Fruit fly (Drosophila melanogaster) whole organism, wandering third instar larva: Measurements from ENCODE around the gene CG8420.

Experiments used
- Abd-B ChIP-seq: fragments of >200 bp; optimal IDR thresholded peaks from 2 replicates; lab custom pipeline; 2017; ENCODE audit warnings: missing biosample characterization, missing genetic modification characterization
- CG32264 ChIP-seq: fragments of 200-800 bp; sonication (Bioruptor generic); optimal IDR thresholded peaks from 2 replicates; lab custom pipeline; 2016; ENCODE audit warnings: missing biosample characterization, missing genetic modification characterization
- CG9705 ChIP-seq: fragments of 200-800 bp; sonication (Bioruptor generic); optimal IDR thresholded peaks from 2 replicates; lab custom pipeline; 2018; ENCODE audit warnings: missing biosample characterization, mild to moderate bottlenecking, missing genetic modification characterization
- CrebA ChIP-seq: fragments of 200-800 bp; sonication (Bioruptor generic); optimal IDR thresholded peaks from 2 replicates; lab custom pipeline; 2016; ENCODE audit warnings: missing biosample characterization, mild to moderate bottlenecking, missing genetic modification characterization, borderline replicate concordance
- Dfd ChIP-seq: fragments of >200 bp; optimal IDR thresholded peaks from 2 replicates; lab custom pipeline; 2017; ENCODE audit warnings: missing biosample characterization, missing genetic modification characterization
- Dif ChIP-seq: fragments of 200-275, 200-300 bp; sonication (Bioruptor generic); optimal IDR thresholded peaks from 2 replicates; lab custom pipeline; 2018; ENCODE audit warnings: missing biosample characterization, missing genetic modification characterization; ENCODE audit not compliant: partially characterized antibody
- GATAd ChIP-seq: sonication (Bioruptor generic); optimal IDR thresholded peaks from 2 replicates; lab custom pipeline; 2016; ENCODE audit warnings: missing biosample characterization, missing genetic modification characterization
- HLH106 ChIP-seq: fragments of 200-800 bp; optimal IDR thresholded peaks from 3 replicates; lab custom pipeline; 2019; ENCODE audit warnings: missing biosample characterization, mild to moderate bottlenecking, missing genetic modification characterization, moderate library complexity
- Hnf4 ChIP-seq: fragments of 200-800 bp; sonication (Bioruptor generic); optimal IDR thresholded peaks from 2 replicates; lab custom pipeline; 2016; ENCODE audit warnings: missing biosample characterization, mild to moderate bottlenecking, missing genetic modification characterization
- Hr78 ChIP-seq: fragments of >200 bp; optimal IDR thresholded peaks from 2 replicates; lab custom pipeline; 2017; ENCODE audit warnings: missing biosample characterization, missing genetic modification characterization
- Hr83 ChIP-seq: fragments of 200-300 bp; sonication (Bioruptor generic); optimal IDR thresholded peaks from 2 replicates; lab custom pipeline; 2016; ENCODE audit warnings: missing biosample characterization, mild to moderate bottlenecking, missing genetic modification characterization, moderate library complexity; ENCODE audit not compliant: poor library complexity, severe bottlenecking
- Jra ChIP-seq: sonication (Bioruptor generic); optimal IDR thresholded peaks from 2 replicates; lab custom pipeline; 2016; ENCODE audit warnings: missing biosample characterization, missing genetic modification characterization
- Mio ChIP-seq: sonication (Bioruptor generic); optimal IDR thresholded peaks from 2 replicates; lab custom pipeline; 2016; ENCODE audit warnings: missing biosample characterization, missing genetic modification characterization
- Myc ChIP-seq: fragments of >200 bp; optimal IDR thresholded peaks from 2 replicates; lab custom pipeline; 2017
- N ChIP-seq: fragments of >200 bp; optimal IDR thresholded peaks from 2 replicates; lab custom pipeline; 2018; ENCODE audit warnings: missing biosample characterization, missing external identifiers, missing genetic modification characterization
- OdsH ChIP-seq: fragments of 200-800 bp; sonication (Bioruptor generic); optimal IDR thresholded peaks from 2 replicates; lab custom pipeline; 2016; ENCODE audit warnings: missing biosample characterization, mild to moderate bottlenecking, missing genetic modification characterization
- Rel ChIP-seq, 2 experiments: fragments of 200-800 bp; sonication (Bioruptor generic) in 1 of 2; optimal IDR thresholded peaks; 2 replicates in 1 of 2; 3 replicates in 1 of 2; lab custom pipeline; 2016 to 2019; ENCODE audit warnings: mild to moderate bottlenecking in 2 of 2, missing biosample characterization in 2 of 2, missing genetic modification characterization in 2 of 2, moderate library complexity in 1 of 2
- Sp1 ChIP-seq: fragments of 200-800 bp; sonication (Bioruptor generic); optimal IDR thresholded peaks from 3 replicates; lab custom pipeline; 2019; ENCODE audit warnings: missing biosample characterization, mild to moderate bottlenecking, missing genetic modification characterization, moderate library complexity
- Vsx2 ChIP-seq: fragments of 200-300, 225-300 bp; sonication (Bioruptor generic); optimal IDR thresholded peaks from 2 replicates; lab custom pipeline; 2018; ENCODE audit warnings: missing biosample characterization, missing genetic modification characterization; ENCODE audit not compliant: partially characterized antibody
- br ChIP-seq: fragments of 200-800 bp; sonication (Bioruptor generic); optimal IDR thresholded peaks from 2 replicates; lab custom pipeline; 2016; ENCODE audit warnings: missing biosample characterization, missing genetic modification characterization
- brk ChIP-seq: fragments of 200-800 bp; sonication (Bioruptor generic); optimal IDR thresholded peaks from 2 replicates; lab custom pipeline; 2016; ENCODE audit warnings: missing biosample characterization, mild to moderate bottlenecking, missing genetic modification characterization
- dl ChIP-seq, 2 experiments: fragments of 175-275, 200-275 bp in 1 of 2; fragments of 200-275 bp in 1 of 2; sonication (Bioruptor generic); optimal IDR thresholded peaks; lab custom pipeline; 2018; ENCODE audit warnings: mild to moderate bottlenecking in 2 of 2, missing biosample characterization in 2 of 2, missing genetic modification characterization in 2 of 2, moderate library complexity in 2 of 2; ENCODE audit not compliant: partially characterized antibody in 2 of 2, insufficient read depth in 1 of 2
- dmrt93B ChIP-seq: fragments of 200-800 bp; sonication (Bioruptor generic); optimal IDR thresholded peaks from 2 replicates; lab custom pipeline; 2018; ENCODE audit warnings: missing biosample characterization, mild to moderate bottlenecking, missing genetic modification characterization
- dsf ChIP-seq: sonication (Bioruptor generic); optimal IDR thresholded peaks from 2 replicates; lab custom pipeline; 2016; ENCODE audit warnings: missing biosample characterization, missing genetic modification characterization, borderline replicate concordance
- ey ChIP-seq: fragments of 200-800 bp; sonication (Bioruptor generic); optimal IDR thresholded peaks from 2 replicates; lab custom pipeline; 2016; ENCODE audit warnings: missing biosample characterization, missing genetic modification characterization
- foxo ChIP-seq, 2 experiments: fragments of 200-800 bp; sonication (Bioruptor generic); optimal IDR thresholded peaks; 2 replicates in 1 of 2; 3 replicates in 1 of 2; lab custom pipeline; 2016 to 2017; ENCODE audit warnings: missing biosample characterization in 2 of 2, missing genetic modification characterization in 2 of 2
- fru ChIP-seq: fragments of 200-800 bp; sonication (Bioruptor generic); optimal IDR thresholded peaks from 3 replicates; lab custom pipeline; 2016; ENCODE audit warnings: missing biosample characterization, mild to moderate bottlenecking, missing genetic modification characterization
- h ChIP-seq: fragments of 200-800 bp; sonication (Bioruptor generic); optimal IDR thresholded peaks from 3 replicates; lab custom pipeline; 2016; ENCODE audit warnings: missing biosample characterization, mild to moderate bottlenecking, missing genetic modification characterization
- jim ChIP-seq: fragments of 175-275, 200-325 bp; sonication (Bioruptor generic); optimal IDR thresholded peaks from 2 replicates; lab custom pipeline; 2016; ENCODE audit warnings: missing biosample characterization, mild to moderate bottlenecking, missing genetic modification characterization
- lola ChIP-seq: fragments of >200 bp; optimal IDR thresholded peaks from 2 replicates; lab custom pipeline; 2017; ENCODE audit warnings: missing biosample characterization, missing genetic modification characterization
- pan ChIP-seq: fragments of >200 bp; optimal IDR thresholded peaks from 2 replicates; lab custom pipeline; 2017
- psq ChIP-seq: fragments of 200-800 bp; sonication (Bioruptor generic); optimal IDR thresholded peaks from 3 replicates; lab custom pipeline; 2017; ENCODE audit warnings: missing biosample characterization, mild to moderate bottlenecking, missing genetic modification characterization, moderate library complexity
- rgr ChIP-seq: fragments of 200-800 bp; sonication (Bioruptor generic); optimal IDR thresholded peaks from 3 replicates; lab custom pipeline; 2016; ENCODE audit warnings: missing biosample characterization, mild to moderate bottlenecking, missing genetic modification characterization
- sage ChIP-seq: fragments of 200-800 bp; sonication (Bioruptor generic); optimal IDR thresholded peaks from 2 replicates; lab custom pipeline; 2016; ENCODE audit warnings: missing biosample characterization, mild to moderate bottlenecking, missing genetic modification characterization
- sv ChIP-seq: fragments of 200-800 bp; sonication (Bioruptor generic); optimal IDR thresholded peaks from 3 replicates; lab custom pipeline; 2016; ENCODE audit warnings: missing biosample characterization, missing genetic modification characterization
- tai ChIP-seq: sonication (Bioruptor generic); optimal IDR thresholded peaks from 2 replicates; lab custom pipeline; 2016; ENCODE audit warnings: missing biosample characterization, missing genetic modification characterization
- usp ChIP-seq: fragments of >200 bp; optimal IDR thresholded peaks from 2 replicates; lab custom pipeline; 2017; ENCODE audit warnings: missing biosample characterization, missing genetic modification characterization
- woc ChIP-seq: sonication (Bioruptor generic); optimal IDR thresholded peaks from 2 replicates; lab custom pipeline; 2016; ENCODE audit warnings: missing biosample characterization, mild to moderate bottlenecking, missing genetic modification characterization

Gene CG8420

dm6 chr3R:9227330-9227729 is 19.1 kb upstream of the CG8420 start (continued):
- TF ChIP-seq dmrt93B (GFP tag; lab: Kevin White, UChicago) = peak; percentile 72
- peak; percentile 46 for TF ChIP-seq sv
- TF ChIP-seq N (GFP tag; lab: Kevin White, UChicago) = no peak

dm6 chr3R:9227944-9228343 is 18.5 kb upstream of the CG8420 start:
- TF ChIP-seq foxo (GFP tag; optimal IDR thresholded peaks at IDR 0.05; lab: Kevin White, UChicago) (no peak), N (GFP tag; lab: Kevin White, UChicago) (no peak), Hr83 (GFP tag; lab: Kevin White, UChicago) (no peak), CG9705 (no peak), br (no peak), rgr (GFP tag; lab: Kevin White, UChicago) (no peak), psq (GFP tag; lab: Kevin White, UChicago) (no peak), pan (no peak), tai (GFP tag; lab: Kevin White, UChicago) (no peak), jim (GFP tag; lab: Kevin White, UChicago) (no peak), woc (GFP tag; lab: Kevin White, UChicago) (no peak), GATAd (GFP tag; lab: Kevin White, UChicago) (no peak), brk (GFP tag; lab: Kevin White, UChicago) (no peak), Vsx2 (GFP tag; lab: Kevin White, UChicago) (no peak), lola (no peak), Sp1 (no peak)
- TF ChIP-seq, all 38 proteins: peak for 0

- TF ChIP-seq brk (GFP tag; lab: Kevin White, UChicago) (peak; percentile 94), fru (GFP tag; lab: Kevin White, UChicago) (peak; percentile 100), dl (GFP tag; optimal IDR thresholded peaks at IDR 0.05; lab: Kevin White, UChicago; ENCODE audit: insufficient read depth in 1 of 2, partially characterized antibody in 2 of 2) (peak in 1 of 2 experiments; percentile 49), OdsH (GFP tag; lab: Kevin White, UChicago) (peak; percentile 98), Hr78 (GFP tag; lab: Kevin White, UChicago) (no peak), pan (no peak), rgr (GFP tag; lab: Kevin White, UChicago) (peak; percentile 98), Abd-B (GFP tag; lab: Kevin White, UChicago) (no peak), CrebA (GFP tag; lab: Kevin White, UChicago) (peak; percentile 91), lola (no peak), dsf (peak; percentile 86), br (peak; percentile 98), ey (GFP tag; lab: Kevin White, UChicago) (peak; percentile 98), Jra (peak; percentile 96), Dfd (peak; percentile 49), Dif (GFP tag; lab: Kevin White, UChicago) (peak; percentile 57), CG9705 (peak; percentile 90), h (GFP tag; lab: Kevin White, UChicago) (peak; percentile 99), Hnf4 (GFP tag; lab: Kevin White, UChicago) (peak; percentile 97), HLH106 (tag; lab: Kevin White, UChicago) (peak; percentile 98), Rel (GFP tag; optimal IDR thresholded peaks at IDR 0.05; lab: Kevin White, UChicago) (peak; percentile 94), Rel (tag; optimal IDR thresholded peaks at IDR 0.05; lab: Kevin White, UChicago) (peak; percentile 80), GATAd (GFP tag; lab: Kevin White, UChicago) (peak; percentile 55), usp (GFP tag; lab: Kevin White, UChicago) (no peak), tai (GFP tag; lab: Kevin White, UChicago) (peak; percentile 96), Hr83 (GFP tag; lab: Kevin White, UChicago) (peak; percentile 54), N (GFP tag; lab: Kevin White, UChicago) (no peak), psq (GFP tag; lab: Kevin White, UChicago) (peak; percentile 100), Vsx2 (GFP tag; lab: Kevin White, UChicago) (no peak), dmrt93B (GFP tag; lab: Kevin White, UChicago) (peak; percentile 96), Sp1 (peak; percentile 98), jim (GFP tag; lab: Kevin White, UChicago) (no peak), sage (peak; percentile 97), Myc (lab: Kevin White, UChicago) (no peak), foxo (GFP tag; optimal IDR thresholded peaks at IDR 0.05; lab: Kevin White, UChicago) (peak; percentile 87 to 99), woc (GFP tag; lab: Kevin White, UChicago) (peak; percentile 98), CG32264 (GFP tag; lab: Kevin White, UChicago) (peak; percentile 96), sv (peak; percentile 36), Mio (GFP tag; lab: Kevin White, UChicago) (peak; percentile 69)
Measured at dm6 chr3R:9229075-9229835, 17.2 kb upstream of the CG8420 start.
